Fruit fly (Drosophila melanogaster) whole organism, embryonic: Measurements from ENCODE around the gene CG32379.

Source experiments
- Abd-B ChIP-seq: fragments of 200-800 bp; sonication (Bioruptor generic); optimal IDR thresholded peaks from 2 replicates; lab custom pipeline; 2018; ENCODE audit warnings: missing biosample characterization, mild to moderate bottlenecking, missing genetic modification characterization, moderate library complexity
- Adf1 ChIP-seq: fragments of 200-800 bp; sonication (Bioruptor generic); IDR thresholded peaks from 2 replicates; pipeline ENCODE4 v1.3.6; 2022; ENCODE audit warnings: missing biosample characterization, missing genetic modification characterization
- Bteb2 ChIP-seq: fragments of 200-800 bp; sonication (Bioruptor generic); optimal IDR thresholded peaks from 2 replicates; lab custom pipeline; 2016; ENCODE audit warnings: missing biosample characterization, missing genetic modification characterization
- CG10267 ChIP-seq: fragments of 200-800 bp; sonication (Bioruptor generic); optimal IDR thresholded peaks from 2 replicates; lab custom pipeline; 2018; ENCODE audit warnings: missing biosample characterization, mild to moderate bottlenecking, missing genetic modification characterization, moderate library complexity
- CG10321 ChIP-seq: fragments of 200-800 bp; sonication (Bioruptor generic); IDR thresholded peaks from 2 replicates; pipeline ENCODE4 v1.3.6; 2022; ENCODE audit warnings: missing biosample characterization, missing genetic modification characterization
- CG10979 ChIP-seq: fragments of 200-800 bp; sonication (Bioruptor generic); optimal IDR thresholded peaks from 2 replicates; lab custom pipeline; 2018; ENCODE audit warnings: missing biosample characterization, mild to moderate bottlenecking, missing genetic modification characterization, moderate library complexity
- CG11093 ChIP-seq: fragments of 200-800 bp; sonication (Bioruptor generic); IDR thresholded peaks from 3 replicates; pipeline ENCODE4 v1.3.6; 2022; ENCODE audit warnings: missing biosample characterization, missing genetic modification characterization
- CG11695 ChIP-seq: fragments of 200-800 bp; sonication (Bioruptor generic); IDR thresholded peaks from 3 replicates; pipeline ENCODE4 v1.3.6; 2022; ENCODE audit warnings: missing biosample characterization, missing genetic modification characterization
- CG11723 ChIP-seq: fragments of 200-800 bp; sonication (Bioruptor generic); optimal IDR thresholded peaks from 2 replicates; lab custom pipeline; 2017; ENCODE audit warnings: missing biosample characterization, mild to moderate bottlenecking, missing genetic modification characterization
- CG12104 ChIP-seq: fragments of 200-800 bp; sonication (Bioruptor generic); optimal IDR thresholded peaks from 3 replicates; lab custom pipeline; 2016; ENCODE audit warnings: missing biosample characterization, missing genetic modification characterization
- CG12219 ChIP-seq: fragments of 200-800 bp; sonication (Bioruptor generic); optimal IDR thresholded peaks from 3 replicates; lab custom pipeline; 2018; ENCODE audit warnings: missing biosample characterization, mild to moderate bottlenecking, missing genetic modification characterization
- CG13775 ChIP-seq: fragments of 200-800 bp; sonication (Bioruptor generic); optimal IDR thresholded peaks from 3 replicates; lab custom pipeline; 2017; ENCODE audit warnings: missing biosample characterization, mild to moderate bottlenecking, missing genetic modification characterization
- CG17612 ChIP-seq: fragments of 200-800 bp; sonication (Bioruptor generic); IDR thresholded peaks from 2 replicates; pipeline ENCODE4 v1.3.6; 2022; ENCODE audit warnings: missing biosample characterization, missing genetic modification characterization
- CG17829 ChIP-seq: fragments of 200-800 bp; optimal IDR thresholded peaks from 2 replicates; lab custom pipeline; 2019; ENCODE audit warnings: missing biosample characterization, mild to moderate bottlenecking, missing genetic modification characterization, moderate library complexity
- CG2712 ChIP-seq: fragments of 200-800 bp; optimal IDR thresholded peaks from 3 replicates; lab custom pipeline; 2019; ENCODE audit warnings: missing biosample characterization, mild to moderate bottlenecking, missing genetic modification characterization, moderate library complexity
- CG31388 ChIP-seq: fragments of 200-800 bp; sonication (Bioruptor generic); optimal IDR thresholded peaks from 2 replicates; lab custom pipeline; 2016; ENCODE audit warnings: missing biosample characterization, missing genetic modification characterization
- CG32532 ChIP-seq: fragments of 200-800 bp; sonication (Bioruptor generic); IDR thresholded peaks from 2 replicates; pipeline ENCODE4 v1.3.6; 2022; ENCODE audit warnings: missing biosample characterization, missing genetic modification characterization
- CG6813 ChIP-seq: fragments of 200-800 bp; sonication (Bioruptor generic); optimal IDR thresholded peaks from 2 replicates; lab custom pipeline; 2017; ENCODE audit warnings: missing biosample characterization, missing genetic modification characterization, mild to moderate bottlenecking, moderate library complexity, missing genetic modification reagents
- CG7839 ChIP-seq: fragments of 200-800 bp; sonication (Bioruptor generic); optimal IDR thresholded peaks from 3 replicates; lab custom pipeline; 2018; ENCODE audit warnings: missing biosample characterization, mild to moderate bottlenecking, missing genetic modification characterization, moderate library complexity
- CG7928 ChIP-seq: fragments of 200-800 bp; sonication (Bioruptor generic); optimal IDR thresholded peaks from 2 replicates; lab custom pipeline; 2017; ENCODE audit warnings: missing biosample characterization, mild to moderate bottlenecking, missing genetic modification characterization
- CoRest ChIP-seq: fragments of 200-800 bp; sonication (Bioruptor generic); optimal IDR thresholded peaks from 3 replicates; lab custom pipeline; 2018; ENCODE audit warnings: missing biosample characterization, mild to moderate bottlenecking, missing genetic modification characterization, moderate library complexity
- E2f2 ChIP-seq: fragments of 200-800 bp; sonication (Bioruptor generic); IDR thresholded peaks from 2 replicates; pipeline ENCODE4 v1.3.6; 2022; ENCODE audit warnings: missing biosample characterization, missing genetic modification characterization
- HLH3B ChIP-seq: fragments of 200-800 bp; sonication (Bioruptor generic); IDR thresholded peaks from 2 replicates; pipeline ENCODE4 v1.3.6; 2022; ENCODE audit warnings: missing biosample characterization, missing genetic modification characterization
- Hmx ChIP-seq: fragments of 200-800 bp; sonication (Bioruptor generic); optimal IDR thresholded peaks from 2 replicates; lab custom pipeline; 2016; ENCODE audit warnings: missing biosample characterization, missing genetic modification characterization
- Hr51 ChIP-seq, 2 experiments: fragments of 200-800 bp; sonication (Bioruptor generic); optimal IDR thresholded peaks; 2 replicates in 1 of 2; 3 replicates in 1 of 2; lab custom pipeline; 2016 to 2018; ENCODE audit warnings: missing biosample characterization in 2 of 2, missing genetic modification characterization in 2 of 2, mild to moderate bottlenecking in 1 of 2, moderate library complexity in 1 of 2
- Jarid2 ChIP-seq: fragments of 200-800 bp; sonication (Bioruptor generic); optimal IDR thresholded peaks from 3 replicates; lab custom pipeline; 2017; ENCODE audit warnings: mild to moderate bottlenecking, missing biosample characterization, missing genetic modification reagents, missing genetic modification characterization
- MTF-1 ChIP-seq: fragments of 200-800 bp; sonication (Bioruptor generic); optimal IDR thresholded peaks from 2 replicates; lab custom pipeline; 2018; ENCODE audit warnings: missing biosample characterization, mild to moderate bottlenecking, missing genetic modification characterization, borderline replicate concordance
- Taf1 ChIP-seq: fragments of 200-800 bp; sonication (Bioruptor generic); IDR thresholded peaks from 2 replicates; pipeline ENCODE4 v1.3.6; 2022; ENCODE audit warnings: missing biosample characterization, missing genetic modification characterization
- Tbp ChIP-seq: fragments of >200 bp; optimal IDR thresholded peaks from 2 replicates; lab custom pipeline; 2018; ENCODE audit warnings: missing biosample characterization, missing genetic modification characterization
- bcd ChIP-seq: fragments of 200-800 bp; sonication (Bioruptor generic); optimal IDR thresholded peaks from 2 replicates; lab custom pipeline; 2017; ENCODE audit warnings: missing biosample characterization, mild to moderate bottlenecking, missing genetic modification characterization
- ftz-f1 ChIP-seq: fragments of 200-800 bp; sonication (Bioruptor generic); optimal IDR thresholded peaks from 2 replicates; lab custom pipeline; 2016; ENCODE audit warnings: missing biosample characterization, missing genetic modification characterization
- jigr1 ChIP-seq: fragments of 200-800 bp; sonication (Bioruptor generic); IDR thresholded peaks from 3 replicates; pipeline ENCODE4 v1.3.6; 2022; ENCODE audit warnings: missing biosample characterization, missing genetic modification characterization
- lab ChIP-seq: fragments of 200-800 bp; sonication (Bioruptor generic); optimal IDR thresholded peaks from 3 replicates; lab custom pipeline; 2017; ENCODE audit warnings: missing biosample characterization, missing genetic modification characterization, mild to moderate bottlenecking, moderate library complexity, missing genetic modification reagents
- lov ChIP-seq, 2 experiments: fragments of 200-800 bp in 1 of 2; fragments of >200 bp in 1 of 2; sonication (Bioruptor generic) in 1 of 2; IDR thresholded peaks in 1 of 2; optimal IDR thresholded peaks in 1 of 2; 2 replicates in 1 of 2; 3 replicates in 1 of 2; pipeline versions ENCODE4 v1.3.6 to Lab custom; 2017 to 2022; ENCODE audit warnings: missing biosample characterization in 1 of 2, missing genetic modification characterization in 1 of 2
- mirr ChIP-seq: fragments of 200-800 bp; sonication (Bioruptor generic); optimal IDR thresholded peaks from 3 replicates; lab custom pipeline; 2018; ENCODE audit warnings: missing biosample characterization, mild to moderate bottlenecking, missing genetic modification characterization
- onecut ChIP-seq: fragments of 200-800 bp; sonication (Bioruptor generic); IDR thresholded peaks from 2 replicates; pipeline ENCODE4 v1.3.6; 2022; ENCODE audit warnings: missing biosample characterization, missing genetic modification characterization
- p53 ChIP-seq: fragments of 200-800 bp; sonication (Bioruptor generic); optimal IDR thresholded peaks from 2 replicates; lab custom pipeline; 2016; ENCODE audit warnings: missing biosample characterization, missing genetic modification characterization
- phol ChIP-seq: fragments of 200-800 bp; sonication (Bioruptor generic); optimal IDR thresholded peaks from 3 replicates; lab custom pipeline; 2018; ENCODE audit warnings: missing biosample characterization, mild to moderate bottlenecking, missing genetic modification characterization, moderate library complexity
- salm ChIP-seq: fragments of 200-800 bp; sonication (Bioruptor generic); optimal IDR thresholded peaks from 2 replicates; lab custom pipeline; 2018; ENCODE audit warnings: missing biosample characterization, mild to moderate bottlenecking, missing genetic modification characterization
- schlank ChIP-seq: fragments of 200-800 bp; sonication (Bioruptor generic); optimal IDR thresholded peaks from 2 replicates; lab custom pipeline; 2018; ENCODE audit warnings: missing biosample characterization, mild to moderate bottlenecking, missing genetic modification characterization
- sd ChIP-seq: fragments of 200-800 bp; sonication (Bioruptor generic); optimal IDR thresholded peaks from 3 replicates; lab custom pipeline; 2018; ENCODE audit warnings: missing biosample characterization, mild to moderate bottlenecking, missing genetic modification characterization, moderate library complexity
- seq ChIP-seq: fragments of 200-800 bp; sonication (Bioruptor generic); IDR thresholded peaks from 2 replicates; pipeline ENCODE4 v1.3.6; 2022; ENCODE audit warnings: missing biosample characterization, missing genetic modification characterization
- sna ChIP-seq: fragments of 200-800 bp; sonication (Bioruptor generic); IDR thresholded peaks from 2 replicates; pipeline ENCODE4 v1.3.6; 2022; ENCODE audit warnings: missing biosample characterization, missing genetic modification characterization; ENCODE audit not compliant: partially characterized antibody
- sqz ChIP-seq: fragments of 200-800 bp; sonication (Bioruptor generic); optimal IDR thresholded peaks from 3 replicates; lab custom pipeline; 2018; ENCODE audit warnings: missing biosample characterization, mild to moderate bottlenecking, missing genetic modification characterization
- stc ChIP-seq: fragments of 200-800 bp; sonication (Bioruptor generic); IDR thresholded peaks from 2 replicates; pipeline ENCODE4 v1.3.6; 2022; ENCODE audit warnings: missing biosample characterization, missing genetic modification characterization
- stwl ChIP-seq: fragments of 200-800 bp; sonication (Bioruptor generic); optimal IDR thresholded peaks from 3 replicates; lab custom pipeline; 2018; ENCODE audit warnings: missing biosample characterization, mild to moderate bottlenecking, missing genetic modification characterization, moderate library complexity
- tgo ChIP-seq: fragments of 200-800 bp; sonication (Bioruptor generic); IDR thresholded peaks from 3 replicates; pipeline ENCODE4 v1.3.6; 2022; ENCODE audit warnings: missing biosample characterization, missing genetic modification characterization
- toy ChIP-seq: fragments of 200-800 bp; sonication (Bioruptor generic); IDR thresholded peaks from 2 replicates; pipeline ENCODE4 v1.3.6; 2022; ENCODE audit warnings: missing biosample characterization, missing genetic modification characterization
- twi ChIP-seq: fragments of 200-800 bp; optimal IDR thresholded peaks from 2 replicates; lab custom pipeline; 2019; ENCODE audit warnings: missing biosample characterization, mild to moderate bottlenecking, missing genetic modification characterization, moderate library complexity
- z ChIP-seq: fragments of 200-800 bp; sonication (Bioruptor generic); IDR thresholded peaks from 3 replicates; pipeline ENCODE4 v1.3.6; 2022; ENCODE audit warnings: missing biosample characterization, missing genetic modification characterization

The CG32379 gene

DNA sequence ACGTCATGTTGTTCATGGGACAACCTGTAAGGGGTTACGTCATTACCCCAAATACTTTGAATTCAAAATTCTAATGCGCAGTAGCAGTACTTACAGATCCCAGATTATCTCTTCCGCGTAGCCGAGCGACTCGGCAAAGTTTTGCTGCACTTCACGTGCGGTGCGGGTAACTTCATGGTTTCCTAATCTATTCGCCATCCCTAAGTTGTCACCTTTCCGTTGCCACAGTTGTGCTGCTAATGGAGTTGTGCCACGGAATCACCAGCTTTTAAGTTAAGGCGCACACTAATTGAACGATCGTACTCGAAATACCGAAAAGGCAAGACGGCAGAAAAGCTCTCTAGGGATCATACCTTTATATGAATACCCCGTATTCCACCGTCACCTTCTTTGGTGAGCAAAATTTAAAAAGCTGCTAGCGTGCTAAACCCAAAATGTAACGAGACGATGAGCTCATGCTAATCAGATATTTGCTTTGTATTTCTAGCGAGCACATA is 36.3 kb upstream of the CG32379 start, which contains the start of gene pst (continued):
- TF ChIP-seq CG12104 (no peak), stwl (tag; lab: Kevin White, UChicago) (no peak), CG11695 (GFP tag; lab: Robert Waterston, UW) (0 out of 3 replicates have a peak, but pooled peaks have one; percentile 29), Bteb2 (GFP tag; lab: Kevin White, UChicago) (no peak), Hr51 (GFP tag; optimal IDR thresholded peaks at IDR 0.05; lab: Kevin White, UChicago) (no peak), CG12219 (GFP tag; lab: Kevin White, UChicago) (peak; percentile 7), CG32532 (GFP tag; lab: Robert Waterston, UW) (no peak), seq (GFP tag; lab: Robert Waterston, UW) (no peak; the same call in 1 of the 2 replicates), CG11723 (no peak), CG10321 (GFP tag; lab: Robert Waterston, UW) (peak; percentile 18; the same call in 1 of the 2 replicates), twi (no peak), CG13775 (GFP tag; lab: Kevin White, UChicago) (no peak), Jarid2 (GFP tag; lab: Kevin White, UChicago) (peak; percentile 51), schlank (tag; lab: Kevin White, UChicago) (no peak), CG10979 (no peak), CG17829 (tag; lab: Kevin White, UChicago) (no peak), Tbp (GFP tag; lab: Kevin White, UChicago) (no peak), Abd-B (no peak), onecut (GFP tag; lab: Robert Waterston, UW) (peak; percentile 9; the same call in 1 of the 2 replicates), lov (optimal IDR thresholded peaks at IDR 0.05; lab: Kevin White, UChicago) (no peak), lov (GFP tag; IDR thresholded peaks at IDR 0.05; lab: Robert Waterston, UW) (no peak; the same call in 2 of the 3 replicates), jigr1 (GFP tag; lab: Robert Waterston, UW) (no peak), CG7928 (GFP tag; lab: Kevin White, UChicago) (peak; percentile 66), E2f2 (GFP tag; lab: Robert Waterston, UW) (peak; percentile 52; the same call in 1 of the 2 replicates), Hmx (no peak), CG7839 (tag; lab: Kevin White, UChicago) (no peak), CG2712 (no peak), salm (tag; lab: Kevin White, UChicago) (no peak), Adf1 (GFP tag; lab: Robert Waterston, UW) (peak; percentile 24; the same call in 1 of the 2 replicates), toy (GFP tag; lab: Robert Waterston, UW) (no peak), Taf1 (GFP tag; lab: Robert Waterston, UW) (no peak), phol (tag; lab: Kevin White, UChicago) (no peak), HLH3B (no peak), CG17612 (GFP tag; lab: Robert Waterston, UW) (no peak), CG31388 (GFP tag; lab: Kevin White, UChicago) (no peak), sqz (GFP tag; lab: Kevin White, UChicago) (no peak), CoRest (tag; lab: Kevin White, UChicago) (peak; percentile 67), ftz-f1 (no peak), CG10267 (tag; lab: Kevin White, UChicago) (no peak), tgo (GFP tag; lab: Robert Waterston, UW) (no peak), mirr (GFP tag; lab: Kevin White, UChicago) (peak; percentile 44), bcd (GFP tag; lab: Kevin White, UChicago) (no peak), sna (GFP tag; lab: Robert Waterston, UW) (no peak), sd (peak; percentile 44), stc (GFP tag; lab: Robert Waterston, UW) (no peak), lab (peak; percentile 69), CG11093 (GFP tag; lab: Robert Waterston, UW) (no peak), p53 (GFP tag; lab: Kevin White, UChicago) (no peak), CG6813 (GFP tag; lab: Kevin White, UChicago) (no peak), z (no peak), MTF-1 (GFP tag; lab: Kevin White, UChicago) (peak; percentile 17)
